Worm (Caenorhabditis elegans): ENCODE results near the gene C26B9.6.

DNA sequence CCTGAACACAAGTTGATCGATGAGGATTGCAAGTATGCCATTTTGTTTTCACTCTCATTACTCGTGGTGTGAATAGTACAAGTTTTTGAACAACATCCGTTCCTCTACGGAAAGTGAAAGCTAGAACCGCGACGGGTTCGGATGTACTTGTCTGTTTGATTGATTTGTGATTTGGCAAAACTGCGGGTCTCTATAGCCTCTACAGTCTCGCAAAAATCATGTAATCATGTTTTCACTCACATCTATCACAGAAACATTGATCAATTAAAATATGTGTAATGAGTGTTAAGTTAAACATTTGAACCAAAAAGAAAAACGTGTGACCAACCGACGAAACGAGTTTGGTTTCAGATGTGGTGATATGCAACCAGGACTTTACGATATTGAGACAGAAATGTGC is 4.1 kb upstream of the C26B9.6 start:
- TF ChIP-seq nhr-77 (tag; optimal IDR thresholded peaks at IDR 0.05) (no peak), nhr-12 (tag; optimal IDR thresholded peaks at IDR 0.05) (no peak), lsy-2 (tag; optimal IDR thresholded peaks at IDR 0.05) (no peak), efl-1 (optimal IDR thresholded peaks at IDR 0.05) (no peak), efl-1 (GFP tag; optimal IDR thresholded peaks at IDR 0.05 in 1 of 2) (no peak), lin-39 (tag; optimal IDR thresholded peaks at IDR 0.05) (no peak), ztf-11 (tag; optimal IDR thresholded peaks at IDR 0.05) (no peak), C04F5.9 (tag; optimal IDR thresholded peaks at IDR 0.05) (no peak), nhr-237 (tag; optimal IDR thresholded peaks at IDR 0.05) (no peak)
